Worm (Caenorhabditis elegans): ENCODE measurements around the gene spex-3.

DNA sequence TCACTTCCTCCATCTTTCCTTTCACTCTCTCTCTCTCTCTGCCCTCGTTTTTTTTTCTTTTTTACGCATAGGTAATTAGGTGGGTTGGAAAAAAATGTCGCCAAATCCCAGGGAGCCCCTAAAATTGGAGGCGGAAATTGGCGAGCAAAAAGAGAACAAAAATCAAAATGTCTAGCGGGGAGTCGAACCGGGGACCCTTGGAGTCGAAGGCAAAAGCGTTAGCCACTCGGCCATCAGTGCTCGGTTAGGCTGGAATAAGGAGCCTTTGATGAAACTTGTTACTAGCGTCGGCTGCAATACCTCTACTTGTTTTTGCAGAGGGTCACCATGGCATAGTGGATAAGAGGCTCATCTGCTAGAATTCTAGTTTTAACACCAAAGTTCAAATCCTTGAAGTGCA, 40.8 kb upstream of the spex-3 start:
- TF ChIP-seq ceh-28 (tag; optimal IDR thresholded peaks at IDR 0.05) (no peak), lin-15B (tag; optimal IDR thresholded peaks at IDR 0.05) (no peak), nhr-237 (tag; optimal IDR thresholded peaks at IDR 0.05) (no peak), fos-1 (tag; optimal IDR thresholded peaks at IDR 0.05) (no peak), elt-2 (tag; optimal IDR thresholded peaks at IDR 0.05) (no peak), ceh-82 (tag; optimal IDR thresholded peaks at IDR 0.05) (no peak), egl-27 (tag; optimal IDR thresholded peaks at IDR 0.05) (no peak), lin-39 (tag; optimal IDR thresholded peaks at IDR 0.05) (no peak), daf-12 (tag; optimal IDR thresholded peaks at IDR 0.05) (no peak), snpc-4 (tag; optimal IDR thresholded peaks at IDR 0.05) (no peak), ZK546.5 (tag; optimal IDR thresholded peaks at IDR 0.05) (no peak), nhr-11 (tag; optimal IDR thresholded peaks at IDR 0.05) (no peak), tbx-2 (tag; optimal IDR thresholded peaks at IDR 0.05) (no peak)
